Worm (Caenorhabditis elegans) whole organism, L4 larva: ENCODE data around the gene col-89.

Source experiments
- nhr-76 ChIP-seq: fragments of 150-350 bp; optimal IDR thresholded peaks from 2 replicates; lab custom pipeline; 2014; ENCODE audit warnings: missing biosample characterization, missing genetic modification characterization
- pqm-1 ChIP-seq: sonication (generic microtip); optimal IDR thresholded peaks from 2 replicates; lab custom pipeline; 2017; ENCODE audit warnings: missing biosample characterization, missing genetic modification characterization
- ztf-11 ChIP-seq: fragments of 150-350 bp; optimal IDR thresholded peaks from 2 replicates; lab custom pipeline; 2014; ENCODE audit warnings: missing biosample characterization, missing genetic modification characterization

DNA sequence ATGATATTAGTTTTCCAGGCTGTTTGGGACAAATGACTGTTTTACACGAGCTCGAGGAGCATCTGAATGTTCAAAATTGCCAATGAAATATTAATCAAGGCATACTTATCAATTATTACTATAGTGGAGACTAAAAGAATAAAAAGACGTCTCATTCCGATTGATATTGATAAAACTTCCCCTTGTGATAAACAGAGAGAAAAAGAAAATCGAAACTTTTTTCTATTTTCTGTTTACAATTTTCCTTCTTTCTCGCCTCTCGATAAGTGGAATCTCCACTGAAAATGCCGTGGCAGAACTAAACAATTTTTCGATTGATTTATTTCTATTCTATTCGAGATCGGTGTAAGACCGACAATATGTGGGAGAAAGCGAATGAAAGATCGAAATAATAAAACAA lies 31.9 kb downstream of the col-89 start, which contains the start of gene B0393.9:
- peak; percentile 12 for TF ChIP-seq pqm-1 (tag; lab: Kevin White, UChicago)
- TF ChIP-seq nhr-76 (tag; lab: Kevin White, UChicago) = no peak
- no peak for TF ChIP-seq ztf-11 (tag; lab: Kevin White, UChicago)
